Worm (Caenorhabditis elegans): ENCODE results near the gene arf-6.

The arf-6 gene

DNA sequence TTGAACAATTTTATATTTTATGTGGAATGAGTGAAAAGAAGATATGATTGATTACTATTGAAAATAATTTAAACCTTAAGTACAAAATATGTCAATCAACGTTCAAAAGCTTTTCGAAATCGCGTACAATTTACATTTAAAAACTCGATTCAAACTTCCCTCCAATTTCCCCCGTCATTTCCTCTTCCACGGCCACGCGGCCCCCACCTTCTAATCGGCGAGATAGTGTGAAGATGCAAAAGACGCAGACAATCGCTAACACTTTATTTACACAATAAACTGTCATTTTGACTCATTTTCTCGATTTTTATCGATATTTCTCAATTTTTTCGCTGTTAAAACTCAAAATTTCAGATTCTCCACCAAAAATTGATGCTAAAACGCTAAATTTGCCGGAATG is 48.5 kb downstream of the arf-6 start, which contains the start of gene rom-4 (continued):
- TF ChIP-seq egl-27 (tag; optimal IDR thresholded peaks at IDR 0.05) (no peak), ztf-11 (tag; optimal IDR thresholded peaks at IDR 0.05) (no peak), aly-2 (tag; optimal IDR thresholded peaks at IDR 0.05) (no peak), sem-4 (tag; optimal IDR thresholded peaks at IDR 0.05) (no peak)
